Worm (Caenorhabditis elegans) whole organism, L1 larva: ENCODE results near the gene F35G2.5.

Experiments
- ama-1 ChIP-seq: fragments of 150-350 bp; optimal IDR thresholded peaks from 2 replicates; lab custom pipeline; 2014
- blmp-1 ChIP-seq: fragments of 150-350 bp; optimal IDR thresholded peaks from 2 replicates; lab custom pipeline; 2014; ENCODE audit warnings: missing biosample characterization, missing genetic modification characterization
- ceh-63 ChIP-seq: fragments of 200-800 bp; sonication (Bioruptor generic); optimal IDR thresholded peaks from 2 replicates; lab custom pipeline; 2018; ENCODE audit warnings: mild to moderate bottlenecking, missing genetic modification characterization, missing compliant biosample characterization
- ceh-88 ChIP-seq: fragments of 200-800 bp; sonication (Bioruptor generic); IDR thresholded peaks from 2 replicates; pipeline ENCODE4 v1.3.6; 2022; ENCODE audit warnings: missing genetic modification characterization, missing compliant biosample characterization
- dsc-1 ChIP-seq: sonication (generic microtip); optimal IDR thresholded peaks from 2 replicates; lab custom pipeline; 2016; ENCODE audit warnings: mild to moderate bottlenecking, missing genetic modification characterization, missing compliant biosample characterization
- lsy-2 ChIP-seq, 2 experiments: fragments of 150-350 bp; optimal IDR thresholded peaks; 2 replicates each; lab custom pipeline; 2014; ENCODE audit warnings: missing biosample characterization in 2 of 2, missing genetic modification characterization in 2 of 2
- mef-2 ChIP-seq: fragments of 150-350 bp; optimal IDR thresholded peaks from 2 replicates; lab custom pipeline; 2014; ENCODE audit warnings: missing biosample characterization, missing genetic modification characterization
- nhr-12 ChIP-seq: sonication (generic microtip); optimal IDR thresholded peaks from 2 replicates; lab custom pipeline; 2017; ENCODE audit warnings: missing biosample characterization, missing genetic modification characterization
- nhr-71 ChIP-seq: sonication (generic microtip); optimal IDR thresholded peaks from 2 replicates; lab custom pipeline; 2016; ENCODE audit warnings: mild to moderate bottlenecking, missing genetic modification characterization, moderate library complexity, missing compliant biosample characterization
- rnt-1 ChIP-seq: sonication (generic microtip); optimal IDR thresholded peaks from 2 replicates; lab custom pipeline; 2016; ENCODE audit warnings: mild to moderate bottlenecking, missing genetic modification characterization, moderate library complexity, missing compliant biosample characterization
- snpc-4 ChIP-seq: fragments of 150-350 bp; optimal IDR thresholded peaks from 2 replicates; lab custom pipeline; 2014; ENCODE audit warnings: missing biosample characterization, missing genetic modification characterization
- tbx-2 ChIP-seq: sonication (generic microtip); optimal IDR thresholded peaks from 2 replicates; lab custom pipeline; 2016; ENCODE audit warnings: missing genetic modification characterization, missing compliant biosample characterization
- unc-86 ChIP-seq: sonication (generic microtip); optimal IDR thresholded peaks from 2 replicates; lab custom pipeline; 2016; ENCODE audit warnings: missing genetic modification characterization, missing compliant biosample characterization
- ztf-11 ChIP-seq, 2 experiments: sonication (generic microtip); optimal IDR thresholded peaks; 2 replicates each; lab custom pipeline; 2016 to 2017; ENCODE audit warnings: missing genetic modification characterization in 2 of 2, missing biosample characterization in 1 of 2, missing compliant biosample characterization in 1 of 2

DNA sequence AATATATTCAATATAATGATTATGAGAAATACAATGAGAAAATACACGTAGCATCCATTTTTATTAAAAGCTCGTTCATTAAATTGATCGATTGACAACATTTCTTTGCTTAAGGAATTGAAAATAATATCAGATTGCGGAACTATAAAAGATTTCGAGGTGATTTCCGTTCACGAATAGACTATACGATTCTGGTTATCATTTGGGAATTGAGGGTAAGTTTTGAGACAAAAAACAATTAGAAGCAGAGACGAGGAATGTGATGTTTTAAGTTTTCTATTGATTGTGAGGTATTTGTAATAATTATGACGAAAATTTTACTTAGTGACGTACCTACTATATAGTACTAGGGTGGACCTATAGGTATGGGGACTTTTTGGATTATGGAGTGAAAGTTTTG is 19.4 kb downstream of the F35G2.5 start, which contains the start of gene sre-19:
- TF ChIP-seq blmp-1 = no peak
- TF ChIP-seq ceh-63 (GFP tag; lab: Kevin White, UChicago) = no peak
- no peak for TF ChIP-seq nhr-12 (tag; lab: Kevin White, UChicago)
- TF ChIP-seq snpc-4 (tag; lab: Kevin White, UChicago) = no peak
- TF ChIP-seq nhr-71 (tag; lab: Kevin White, UChicago) = no peak
- no peak for TF ChIP-seq mef-2 (tag; lab: Kevin White, UChicago)
- TF ChIP-seq ceh-88 (GFP tag; lab: Robert Waterston, UW) = no peak
- no peak for TF ChIP-seq ztf-11 (tag; optimal IDR thresholded peaks at IDR 0.05; lab: Kevin White, UChicago)
- no peak for TF ChIP-seq rnt-1 (tag; lab: Kevin White, UChicago)
- no peak for TF ChIP-seq unc-86 (tag; lab: Kevin White, UChicago)
- TF ChIP-seq tbx-2 (tag; lab: Kevin White, UChicago) = no peak
- no peak for TF ChIP-seq ama-1 (lab: Kevin White, UChicago)
- TF ChIP-seq dsc-1 (tag; lab: Kevin White, UChicago) = no peak
- TF ChIP-seq lsy-2 (tag; optimal IDR thresholded peaks at IDR 0.05; lab: Kevin White, UChicago) = no peak
